Worm (Caenorhabditis elegans): ENCODE results near the gene gst-14.

DNA sequence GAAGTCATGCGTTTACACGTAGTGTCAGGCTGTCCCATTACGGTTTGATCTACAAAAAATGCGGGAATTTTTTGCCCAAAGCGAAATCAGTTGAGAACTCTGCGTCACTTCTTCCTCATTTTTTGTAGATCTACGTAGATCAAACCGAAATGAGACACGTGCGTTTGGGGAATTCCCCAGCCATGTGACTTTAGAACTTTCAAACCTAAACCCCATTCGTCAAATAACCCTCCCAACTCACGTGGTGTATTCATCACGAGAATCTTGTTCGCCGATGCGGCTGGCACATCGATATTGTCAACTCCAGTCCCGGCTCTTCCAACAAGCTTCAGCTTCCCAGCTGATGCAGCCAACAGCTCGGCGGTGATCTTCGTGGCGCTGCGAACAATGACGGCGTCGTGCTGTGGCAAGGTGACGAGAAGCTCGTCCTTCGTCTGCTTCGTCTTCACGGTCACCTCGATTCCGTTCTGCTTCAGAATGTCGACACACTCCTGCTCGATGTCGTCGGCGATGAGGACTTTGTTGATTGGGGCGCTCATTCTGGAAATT, 22.1 kb upstream of the gst-14 start, which contains the start of gene phdh-1:
- no peak for TF ChIP-seq elt-2 (tag; optimal IDR thresholded peaks at IDR 0.05)
- no peak for TF ChIP-seq C08G9.2 (tag; optimal IDR thresholded peaks at IDR 0.05)
- no peak for TF ChIP-seq F13H6.1 (tag; optimal IDR thresholded peaks at IDR 0.05)
- no peak for TF ChIP-seq unc-3 (GFP tag; conservative IDR thresholded peaks at IDR 0.05)
- TF ChIP-seq unc-3 (tag; optimal IDR thresholded peaks at IDR 0.05) = no peak
- no peak for TF ChIP-seq ama-1 (optimal IDR thresholded peaks at IDR 0.05)
- no peak for TF ChIP-seq elt-4 (tag; optimal IDR thresholded peaks at IDR 0.05)
- no peak for TF ChIP-seq pqm-1 (tag; optimal IDR thresholded peaks at IDR 0.05)
- TF ChIP-seq fax-1 (tag; optimal IDR thresholded peaks at IDR 0.05) = no peak
- no peak for TF ChIP-seq nhr-11 (tag; optimal IDR thresholded peaks at IDR 0.05)
- no peak for TF ChIP-seq dmd-4 (tag; optimal IDR thresholded peaks at IDR 0.05; ENCODE audit: borderline replicate concordance)
- TF ChIP-seq ztf-16 (tag; optimal IDR thresholded peaks at IDR 0.05) = no peak
